Fruit fly (Drosophila melanogaster) whole organism, adult: ENCODE results near the gene Nepl9.

Source experiments
- CG11617 ChIP-seq: fragments of 200-800 bp; sonication (Bioruptor generic); optimal IDR thresholded peaks from 2 replicates; lab custom pipeline; 2017; ENCODE audit warnings: mild to moderate bottlenecking, missing biosample characterization, missing genetic modification reagents, missing genetic modification characterization
- CG14711 ChIP-seq: fragments of 200-800 bp; sonication (Bioruptor generic); optimal IDR thresholded peaks from 2 replicates; lab custom pipeline; 2018; ENCODE audit warnings: missing biosample characterization, mild to moderate bottlenecking, missing genetic modification characterization, moderate library complexity
- CG1620 ChIP-seq: fragments of 200-800 bp; sonication (Bioruptor generic); optimal IDR thresholded peaks from 2 replicates; lab custom pipeline; 2016; ENCODE audit warnings: missing biosample characterization, missing genetic modification characterization
- CG7045 ChIP-seq: fragments of 200-800 bp; sonication (Bioruptor generic); optimal IDR thresholded peaks from 2 replicates; lab custom pipeline; 2017; ENCODE audit warnings: missing biosample characterization, mild to moderate bottlenecking, missing genetic modification characterization
- CG7101 ChIP-seq: fragments of 200-800 bp; sonication (Bioruptor generic); optimal IDR thresholded peaks from 2 replicates; lab custom pipeline; 2018; ENCODE audit warnings: missing biosample characterization, mild to moderate bottlenecking, missing genetic modification characterization, moderate library complexity
- Clk ChIP-seq: fragments of 200-800 bp; sonication (Bioruptor generic); optimal IDR thresholded peaks from 2 replicates; lab custom pipeline; 2017; ENCODE audit warnings: missing biosample characterization, missing genetic modification characterization
- Hr96 ChIP-seq: fragments of 200-800 bp; sonication (Bioruptor generic); optimal IDR thresholded peaks from 2 replicates; lab custom pipeline; 2016; ENCODE audit warnings: missing biosample characterization, missing genetic modification characterization
- Mnt ChIP-seq: fragments of 200-800 bp; sonication (Bioruptor generic); optimal IDR thresholded peaks from 2 replicates; lab custom pipeline; 2016; ENCODE audit warnings: missing biosample characterization, mild to moderate bottlenecking, missing genetic modification characterization
- cic ChIP-seq: fragments of 200-800 bp; sonication (Bioruptor generic); optimal IDR thresholded peaks from 2 replicates; lab custom pipeline; 2017; ENCODE audit warnings: missing biosample characterization, mild to moderate bottlenecking, missing genetic modification characterization, moderate library complexity
- kay ChIP-seq: fragments of 200-800 bp; sonication (Bioruptor generic); peaks from one replicate; lab custom pipeline; 2016; ENCODE audit warnings: missing biosample characterization, missing genetic modification characterization, borderline replicate concordance
- ovo ChIP-seq: fragments of 200-800 bp; sonication (Bioruptor generic); optimal IDR thresholded peaks from 2 replicates; lab custom pipeline; 2016; ENCODE audit warnings: missing biosample characterization, missing genetic modification characterization
- pad ChIP-seq: fragments of 200-800 bp; sonication (Bioruptor generic); optimal IDR thresholded peaks from 3 replicates; lab custom pipeline; 2017; ENCODE audit warnings: missing biosample characterization, missing genetic modification characterization, mild to moderate bottlenecking, moderate library complexity, missing genetic modification reagents

Nepl9 gene

dm6 chr2L:16790671-16791270 is 46.3 kb downstream of the Nepl9 start, which contains the start of gene Cyt-b5-r:
TSS of gene Cyt-b5-r (minus strand) at chr2L:16790721.
- TF ChIP-seq cic (GFP tag; lab: Kevin White, UChicago) (peak; percentile 5), Mnt (GFP tag; lab: Kevin White, UChicago) (peak; percentile 6), ovo (GFP tag; lab: Kevin White, UChicago) (no peak)

- no peak for TF ChIP-seq Hr96
Measured at dm6 chr2L:16789880-16790279, 47.2 kb downstream of the Nepl9 start.

- TF ChIP-seq CG11617, result no peak
- TF ChIP-seq kay (GFP tag; lab: Kevin White, UChicago), result peak; percentile 2
Measured at dm6 chr2L:16788885-16789284, 48.2 kb downstream of the Nepl9 start.

dm6 chr2L:16787548-16787947 is 49.5 kb downstream of the Nepl9 start:
- TF ChIP-seq CG1620 (GFP tag; lab: Kevin White, UChicago) (no peak), Clk (GFP tag; lab: Kevin White, UChicago) (no peak), CG7045 (GFP tag; lab: Kevin White, UChicago) (no peak), CG7101 (tag; lab: Kevin White, UChicago) (no peak), CG14711 (tag; lab: Kevin White, UChicago) (no peak), pad (no peak)
